Fruit fly (Drosophila melanogaster): ENCODE measurements around the gene CG9008.

CG9008 gene

DNA sequence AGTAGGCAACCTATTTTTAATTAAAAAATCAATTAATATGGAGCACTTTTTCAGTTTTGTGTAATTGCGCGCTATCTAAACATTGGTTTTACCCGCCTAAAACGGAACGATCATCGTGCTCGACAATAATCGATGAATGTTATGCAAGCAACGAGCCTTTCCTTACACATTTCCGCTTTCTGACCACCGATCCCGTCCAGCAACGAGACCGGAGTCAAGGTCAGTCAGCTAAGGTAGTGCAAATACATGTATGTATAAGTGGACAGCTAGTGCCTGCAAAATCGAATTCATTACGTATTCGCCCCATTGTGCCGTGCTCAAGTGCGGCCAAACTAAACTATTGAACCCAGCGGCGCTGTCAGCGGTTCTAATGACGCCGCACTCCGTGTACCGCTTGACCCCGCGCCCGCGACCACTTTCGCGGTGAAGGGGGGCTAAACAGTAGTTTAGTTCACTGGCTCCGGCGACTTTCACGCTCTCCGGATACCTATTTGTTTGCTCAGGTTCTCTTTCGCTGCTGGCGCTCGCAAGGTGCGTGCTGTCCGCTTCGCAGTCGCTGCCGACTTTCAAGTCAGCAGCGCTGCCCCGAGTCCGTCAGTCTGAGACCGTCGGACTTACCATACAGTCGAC, 23.2 kb upstream of the CG9008 start, which contains the start of gene CAH1:
Gene CAH1 (plus strand): TSS at position 595 of the 630 bp plus-strand sequence.
- TF ChIP-seq CG9705 (GFP tag; optimal IDR thresholded peaks at IDR 0.05) (no peak), GATAd (GFP tag; optimal IDR thresholded peaks at IDR 0.05) (no peak), psq (GFP tag; optimal IDR thresholded peaks at IDR 0.05) (no peak), Hr83 (GFP tag; optimal IDR thresholded peaks at IDR 0.05; ENCODE audit: poor library complexity, severe bottlenecking) (no peak)

DNA sequence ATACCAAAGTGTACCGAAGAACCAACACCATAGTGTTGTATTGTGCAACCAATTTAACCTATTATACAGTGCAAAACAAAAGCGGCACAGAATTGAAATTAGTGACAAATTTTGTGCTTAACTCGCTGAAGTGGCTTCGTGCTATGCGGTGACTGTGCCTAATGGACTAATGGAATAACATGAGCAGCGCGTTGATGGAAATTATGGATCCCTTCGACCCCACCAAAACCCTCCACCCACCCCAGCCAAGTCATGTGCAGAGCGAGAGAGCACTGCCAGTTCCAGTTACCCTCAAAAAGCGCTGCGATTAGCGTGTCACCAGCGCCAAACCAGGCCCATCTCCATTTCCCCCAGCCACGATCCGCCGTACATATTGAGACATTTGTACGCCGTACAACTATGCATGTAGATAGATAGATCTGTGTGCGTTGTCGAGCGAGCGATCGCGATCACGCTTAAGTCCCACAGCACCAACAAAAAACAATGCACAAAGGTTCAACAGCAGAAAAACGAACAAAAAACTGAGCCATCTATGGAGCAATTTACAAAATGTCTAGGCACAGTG, 22.2 kb upstream of the CG9008 start:
- TF ChIP-seq Rel (GFP tag; optimal IDR thresholded peaks at IDR 0.05): no peak
- no peak for TF ChIP-seq Rel (tag; optimal IDR thresholded peaks at IDR 0.05)
- TF ChIP-seq Mio (GFP tag; optimal IDR thresholded peaks at IDR 0.05): no peak
- no peak for TF ChIP-seq sage (GFP tag; optimal IDR thresholded peaks at IDR 0.05)
- TF ChIP-seq fru (GFP tag; optimal IDR thresholded peaks at IDR 0.05): no peak
- TF ChIP-seq woc (GFP tag; optimal IDR thresholded peaks at IDR 0.05): no peak
- no peak for TF ChIP-seq Hr83 (GFP tag; optimal IDR thresholded peaks at IDR 0.05; ENCODE audit: poor library complexity, severe bottlenecking)
- TF ChIP-seq GATAd (GFP tag; optimal IDR thresholded peaks at IDR 0.05): no peak
- TF ChIP-seq h (GFP tag; optimal IDR thresholded peaks at IDR 0.05): no peak
- TF ChIP-seq tai (GFP tag; optimal IDR thresholded peaks at IDR 0.05): no peak
- TF ChIP-seq HLH106 (tag; optimal IDR thresholded peaks at IDR 0.05): no peak
- TF ChIP-seq dsf (GFP tag; optimal IDR thresholded peaks at IDR 0.05; ENCODE audit: borderline replicate concordance): no peak
- TF ChIP-seq Abd-B (GFP tag; optimal IDR thresholded peaks at IDR 0.05): no peak
- TF ChIP-seq rgr (GFP tag; optimal IDR thresholded peaks at IDR 0.05): no peak

DNA sequence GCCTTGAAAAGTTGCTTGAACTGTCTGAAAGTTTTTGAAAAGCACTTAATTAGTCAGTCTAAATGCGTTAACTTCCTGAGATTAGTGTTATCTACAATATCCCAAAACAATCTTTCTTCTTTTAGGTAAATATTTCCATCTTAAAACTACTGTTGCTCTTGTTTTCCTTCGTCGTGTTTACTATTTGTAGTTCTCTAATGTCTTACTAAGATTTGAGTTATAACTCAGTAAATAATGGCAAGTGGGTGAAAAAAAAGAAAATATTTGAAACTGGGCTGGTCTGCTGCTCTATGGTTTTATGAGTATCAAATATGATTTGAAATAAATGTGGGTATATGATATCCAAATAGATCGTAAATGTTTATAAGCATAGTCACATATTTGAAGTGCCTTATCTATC, 21.2 kb upstream of the CG9008 start:
- TF ChIP-seq Hr83 (GFP tag; optimal IDR thresholded peaks at IDR 0.05; ENCODE audit: poor library complexity, severe bottlenecking) (no peak), rgr (GFP tag; optimal IDR thresholded peaks at IDR 0.05) (no peak), dsf (GFP tag; optimal IDR thresholded peaks at IDR 0.05; ENCODE audit: borderline replicate concordance) (no peak)

DNA sequence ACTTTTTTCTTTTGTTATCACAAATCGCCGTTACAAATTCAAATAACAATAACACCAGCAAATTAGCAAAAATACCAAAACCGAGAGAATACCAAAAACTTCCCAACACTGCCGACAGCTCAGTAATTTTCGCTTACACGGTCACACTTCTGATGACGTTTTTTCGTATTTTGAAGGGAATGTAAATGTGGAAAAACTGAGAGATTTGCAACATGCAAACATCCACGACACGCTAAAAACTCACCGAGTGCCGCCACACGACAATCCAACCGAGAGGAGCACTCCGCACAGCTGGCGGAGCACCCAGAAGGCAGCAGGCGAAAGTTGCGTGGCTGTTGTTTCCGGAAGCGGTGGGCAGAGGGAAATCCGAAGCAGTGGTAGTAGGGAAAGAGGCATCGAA, 13.4 kb upstream of the CG9008 start, which contains the start of gene Sec71:
Gene Sec71 (plus strand): TSS at position 117 of the 400 bp plus-strand sequence.
- TF ChIP-seq GATAd (GFP tag; optimal IDR thresholded peaks at IDR 0.05) (no peak), Rel (GFP tag; optimal IDR thresholded peaks at IDR 0.05) (no peak), Rel (tag; optimal IDR thresholded peaks at IDR 0.05) (peak; percentile 47)

DNA sequence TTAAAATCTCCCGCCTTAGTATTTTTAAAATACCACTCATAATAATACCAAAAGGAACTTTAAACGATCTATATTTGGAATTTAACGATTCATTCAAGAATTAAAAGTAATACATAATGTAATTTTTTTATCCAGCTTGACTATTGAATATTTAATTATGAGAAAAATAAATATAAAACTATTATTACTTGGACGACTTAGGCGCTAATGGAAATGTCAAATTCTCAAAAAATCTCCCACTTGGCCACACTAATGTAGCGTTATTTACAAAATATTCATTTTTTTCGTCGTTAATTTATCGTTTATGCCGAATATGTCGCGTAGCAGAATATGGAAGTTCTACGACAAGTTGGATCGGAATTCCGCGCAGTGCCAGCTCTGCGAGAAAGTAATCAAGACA, 10.8 kb upstream of the CG9008 start, which contains the start of gene CG16863:
Gene CG16863 (plus strand): TSS at position 245 of the 400 bp plus-strand sequence.
- TF ChIP-seq fru (GFP tag; optimal IDR thresholded peaks at IDR 0.05) (no peak), Rel (GFP tag; optimal IDR thresholded peaks at IDR 0.05) (no peak), Rel (tag; optimal IDR thresholded peaks at IDR 0.05) (peak; percentile 54)

DNA sequence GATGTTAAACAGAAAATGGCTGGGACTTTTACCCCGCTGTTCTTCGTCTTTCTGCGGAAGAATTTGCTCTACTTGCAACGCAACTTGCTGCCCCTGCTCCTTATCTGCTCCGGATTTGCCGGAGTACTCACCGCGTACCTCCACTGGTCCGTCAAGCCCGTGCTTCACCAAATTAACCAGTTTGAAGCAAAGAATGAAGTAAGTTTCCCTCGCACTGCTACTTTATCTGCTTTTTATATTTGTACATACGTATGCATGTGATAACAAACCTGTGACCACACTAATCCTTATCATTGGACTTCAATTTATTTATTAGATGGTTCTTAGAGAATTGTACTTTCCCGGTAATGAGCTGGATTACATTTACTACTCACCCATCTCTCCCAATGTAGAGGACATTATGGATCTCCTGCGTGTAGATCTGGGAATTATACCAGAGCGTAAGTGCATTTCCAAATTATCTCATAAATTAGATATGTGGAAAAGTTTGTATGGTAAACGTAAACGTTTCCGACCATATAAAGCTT, 4.3 kb upstream of the CG9008 start, which contains the start of gene CG16890:
Gene CG16890 (minus strand): TSS at position 184 of the 527 bp plus-strand sequence.
- TF ChIP-seq br (GFP tag; optimal IDR thresholded peaks at IDR 0.05) (no peak), psq (GFP tag; optimal IDR thresholded peaks at IDR 0.05) (no peak), Mio (GFP tag; optimal IDR thresholded peaks at IDR 0.05) (no peak), Hr78 (GFP tag; optimal IDR thresholded peaks at IDR 0.05) (no peak), foxo (GFP tag; optimal IDR thresholded peaks at IDR 0.05) (no peak), Rel (GFP tag; optimal IDR thresholded peaks at IDR 0.05) (no peak), Rel (tag; optimal IDR thresholded peaks at IDR 0.05) (peak; percentile 99), Jra (GFP tag; optimal IDR thresholded peaks at IDR 0.05) (no peak), h (GFP tag; optimal IDR thresholded peaks at IDR 0.05) (peak; percentile 44), Hnf4 (GFP tag; optimal IDR thresholded peaks at IDR 0.05) (no peak)

DNA sequence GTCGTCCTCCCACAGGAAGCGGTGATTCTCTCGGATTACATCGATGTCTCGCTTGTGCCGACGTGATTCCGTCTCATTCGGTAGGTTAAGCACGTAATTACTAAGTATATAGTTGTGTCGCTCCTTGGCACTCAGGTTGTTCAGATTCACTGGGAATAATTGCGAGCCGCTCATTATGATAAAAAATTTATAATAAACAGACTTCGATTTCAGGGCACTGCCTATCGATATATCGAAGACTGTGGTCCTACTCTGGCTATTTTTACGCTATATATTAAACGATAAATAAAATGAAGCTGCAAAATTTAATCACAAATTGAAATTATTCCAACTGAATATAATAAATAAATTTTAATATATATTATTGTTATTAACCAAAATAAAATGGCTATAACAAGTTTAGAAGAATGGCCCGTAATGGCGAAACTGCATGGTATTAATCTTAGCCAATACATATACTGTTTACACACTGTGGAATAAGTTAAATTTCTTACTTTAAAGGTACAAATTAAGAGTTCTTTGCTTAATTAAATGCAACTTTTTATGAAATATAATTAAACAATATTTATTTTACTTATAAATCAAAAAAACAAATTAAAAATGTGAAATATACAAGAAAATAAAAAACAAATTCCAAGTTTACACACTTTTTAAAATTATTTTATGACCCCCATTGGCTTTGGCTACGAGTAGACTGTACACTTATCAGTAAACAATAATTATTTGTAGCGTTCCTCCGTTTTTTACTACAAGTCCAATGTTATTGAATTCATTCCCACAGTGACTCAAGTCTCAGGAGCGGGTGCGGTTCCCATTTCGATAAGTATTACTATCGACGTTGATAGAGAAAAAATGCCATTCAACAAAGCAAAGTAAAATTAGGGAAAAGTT, 3.5 kb upstream of the CG9008 start, which contains the start of gene Eato:
Gene Eato (plus strand): TSS at position 821 of the 891 bp plus-strand sequence.
- TF ChIP-seq Rel (GFP tag; optimal IDR thresholded peaks at IDR 0.05) (no peak), Rel (tag; optimal IDR thresholded peaks at IDR 0.05) (peak; percentile 15), CG32264 (GFP tag; optimal IDR thresholded peaks at IDR 0.05) (no peak), h (GFP tag; optimal IDR thresholded peaks at IDR 0.05) (no peak), psq (GFP tag; optimal IDR thresholded peaks at IDR 0.05) (peak; percentile 25), Jra (GFP tag; optimal IDR thresholded peaks at IDR 0.05) (no peak), dsf (GFP tag; optimal IDR thresholded peaks at IDR 0.05; ENCODE audit: borderline replicate concordance) (no peak), dmrt93B (GFP tag; optimal IDR thresholded peaks at IDR 0.05) (no peak), Mio (GFP tag; optimal IDR thresholded peaks at IDR 0.05) (no peak), sv (GFP tag; optimal IDR thresholded peaks at IDR 0.05) (no peak), woc (GFP tag; optimal IDR thresholded peaks at IDR 0.05) (no peak), dl (GFP tag; optimal IDR thresholded peaks at IDR 0.05; ENCODE audit: insufficient read depth in 1 of 2, partially characterized antibody in 2 of 2) (no peak), rgr (GFP tag; optimal IDR thresholded peaks at IDR 0.05) (peak; percentile 45), jim (GFP tag; optimal IDR thresholded peaks at IDR 0.05) (peak; percentile 41), pan (optimal IDR thresholded peaks at IDR 0.05) (no peak), OdsH (GFP tag; optimal IDR thresholded peaks at IDR 0.05) (peak; percentile 17), Hr83 (GFP tag; optimal IDR thresholded peaks at IDR 0.05; ENCODE audit: poor library complexity, severe bottlenecking) (peak; percentile 3), Hnf4 (GFP tag; optimal IDR thresholded peaks at IDR 0.05) (peak; percentile 20), ey (GFP tag; optimal IDR thresholded peaks at IDR 0.05) (peak; percentile 22), foxo (GFP tag; optimal IDR thresholded peaks at IDR 0.05) (peak in 1 of 2 experiments; percentile 53), br (GFP tag; optimal IDR thresholded peaks at IDR 0.05) (peak; percentile 9), Myc (optimal IDR thresholded peaks at IDR 0.05) (peak; percentile 19), HLH106 (tag; optimal IDR thresholded peaks at IDR 0.05) (peak; percentile 16)
